Worm (Caenorhabditis elegans): ENCODE data around the gene F01F1.2.

Gene F01F1.2

DNA sequence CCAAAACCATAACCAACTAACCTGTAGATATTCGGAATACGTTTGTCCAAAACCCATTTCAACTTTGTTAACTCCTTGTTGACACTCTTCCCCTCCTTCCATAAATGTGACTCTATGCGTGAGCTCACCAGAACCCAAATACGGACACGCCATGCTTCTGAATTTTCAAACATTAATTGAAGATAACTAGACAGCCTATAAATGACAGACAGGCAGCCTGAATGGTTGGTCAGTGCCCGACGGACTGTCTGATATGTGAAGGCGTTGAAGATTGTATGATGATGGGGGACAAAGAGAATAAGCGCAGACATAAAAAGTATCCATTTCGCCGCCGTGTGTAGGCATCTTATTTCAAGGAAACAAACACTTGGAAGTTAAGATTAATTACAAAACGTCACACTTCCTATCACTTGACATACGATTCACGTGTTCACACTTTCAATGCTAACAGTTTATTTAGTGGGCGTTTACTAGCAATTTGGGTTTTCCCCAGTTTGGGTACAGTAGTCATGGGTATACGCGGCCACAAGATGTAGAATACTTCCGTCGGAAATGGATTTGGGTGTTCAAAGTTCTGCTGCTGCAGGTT lies 41.5 kb downstream of the F01F1.2 start, which contains the start of the genes tdo-2 and C28H8.2 (continued):
- TF ChIP-seq ztf-11 (tag; optimal IDR thresholded peaks at IDR 0.05) (no peak), nhr-11 (tag; optimal IDR thresholded peaks at IDR 0.05) (no peak), zip-4 (GFP tag; optimal IDR thresholded peaks at IDR 0.05) (no peak), ama-1 (optimal IDR thresholded peaks at IDR 0.05) (no peak), jun-1 (tag; optimal IDR thresholded peaks at IDR 0.05) (no peak), vab-15 (tag; optimal IDR thresholded peaks at IDR 0.05) (peak; percentile 76), grh-1 (GFP tag; IDR thresholded peaks at IDR 0.05) (peak; percentile 71), isw-1 (GFP tag; IDR thresholded peaks at IDR 0.05) (no peak), tbx-2 (tag; optimal IDR thresholded peaks at IDR 0.05) (peak; percentile 74), lin-14 (GFP tag; optimal IDR thresholded peaks at IDR 0.05) (peak; percentile 86), pqm-1 (tag; optimal IDR thresholded peaks at IDR 0.05) (no peak), aha-1 (tag; optimal IDR thresholded peaks at IDR 0.05) (no peak), mab-9 (GFP tag; IDR thresholded peaks at IDR 0.05) (no peak), lsy-2 (tag; optimal IDR thresholded peaks at IDR 0.05) (peak; percentile 37), swsn-7 (tag; optimal IDR thresholded peaks at IDR 0.05) (peak; percentile 17), ceh-8 (GFP tag; optimal IDR thresholded peaks at IDR 0.05) (no peak), C34B4.2 (tag; optimal IDR thresholded peaks at IDR 0.05) (no peak), elt-2 (tag; optimal IDR thresholded peaks at IDR 0.05) (no peak), fkh-8 (tag; optimal IDR thresholded peaks at IDR 0.05) (no peak), fkh-4 (tag; optimal IDR thresholded peaks at IDR 0.05; ENCODE audit: borderline replicate concordance) (no peak), sup-37 (GFP tag; optimal IDR thresholded peaks at IDR 0.05) (no peak), snu-23 (GFP tag; optimal IDR thresholded peaks at IDR 0.05) (peak; percentile 75), alr-1 (tag; optimal IDR thresholded peaks at IDR 0.05; ENCODE audit: borderline replicate concordance) (no peak), unc-130 (tag; optimal IDR thresholded peaks at IDR 0.05) (peak; percentile 67), xbp-1 (tag; optimal IDR thresholded peaks at IDR 0.05) (peak; percentile 45), mdl-1 (tag; optimal IDR thresholded peaks at IDR 0.05) (peak in 1 of 2 experiments; percentile 92), ceh-90 (tag; optimal IDR thresholded peaks at IDR 0.05) (no peak), ets-5 (GFP tag; IDR thresholded peaks at IDR 0.05) (no peak), nhr-84 (tag; optimal IDR thresholded peaks at IDR 0.05) (no peak), nhr-19 (GFP tag; conservative IDR thresholded peaks at IDR 0.05) (peak; percentile 78)

DNA sequence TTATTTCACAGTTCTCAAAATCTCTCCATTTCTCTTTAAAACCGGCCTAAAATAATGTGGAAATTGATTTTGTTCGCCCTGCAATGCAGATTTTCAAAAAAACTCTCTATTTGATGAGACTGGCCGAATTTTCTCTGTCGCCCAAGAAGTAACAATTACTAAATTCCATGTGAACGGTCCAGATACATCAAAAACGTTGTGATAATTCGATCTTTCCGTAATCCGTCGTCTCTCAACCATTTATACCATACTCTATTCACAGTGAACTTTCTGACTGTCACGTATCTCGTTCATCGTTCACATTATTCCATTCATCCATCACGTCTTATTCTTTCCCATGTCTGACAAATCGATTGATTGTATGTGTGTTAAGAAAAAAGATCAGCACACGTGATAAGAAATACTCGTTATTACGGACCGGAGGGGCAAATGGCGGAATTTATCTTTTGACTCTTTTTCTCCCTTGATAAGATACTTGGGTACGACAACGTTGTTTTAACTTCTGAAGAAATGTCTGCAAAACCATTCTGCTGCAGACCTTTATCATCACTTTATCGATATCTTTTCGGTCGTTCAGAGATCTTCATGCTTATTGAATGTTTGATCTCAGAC lies 42.8 kb downstream of the F01F1.2 start:
- TF ChIP-seq nhr-20 (tag; optimal IDR thresholded peaks at IDR 0.05) (peak; percentile 69), nhr-28 (tag; optimal IDR thresholded peaks at IDR 0.05) (no peak), sup-37 (GFP tag; optimal IDR thresholded peaks at IDR 0.05) (no peak), unc-98 (GFP tag; IDR thresholded peaks at IDR 0.05) (no peak), egl-13 (tag; optimal IDR thresholded peaks at IDR 0.05) (no peak), C16A3.4 (tag; optimal IDR thresholded peaks at IDR 0.05) (no peak), dpl-1 (GFP tag; optimal IDR thresholded peaks at IDR 0.05) (peak in 1 of 3 experiments; percentile 0), lsy-2 (tag; optimal IDR thresholded peaks at IDR 0.05) (no peak), elt-2 (tag; optimal IDR thresholded peaks at IDR 0.05) (no peak), ceh-82 (tag; optimal IDR thresholded peaks at IDR 0.05) (no peak), nhr-71 (tag; optimal IDR thresholded peaks at IDR 0.05) (peak; percentile 76), nhr-237 (tag; optimal IDR thresholded peaks at IDR 0.05) (no peak), grh-1 (GFP tag; IDR thresholded peaks at IDR 0.05) (peak; percentile 81), lin-35 (GFP tag; optimal IDR thresholded peaks at IDR 0.05) (peak in 1 of 2 experiments; percentile 48), Y116A8C.19 (tag; optimal IDR thresholded peaks at IDR 0.05; ENCODE audit: borderline replicate concordance) (no peak), snpc-4 (tag; optimal IDR thresholded peaks at IDR 0.05) (no peak), lir-3 (tag; optimal IDR thresholded peaks at IDR 0.05; ENCODE audit: poor library complexity) (no peak), swsn-7 (tag; optimal IDR thresholded peaks at IDR 0.05) (no peak), lin-39 (tag; optimal IDR thresholded peaks at IDR 0.05) (no peak), ceh-88 (GFP tag; IDR thresholded peaks at IDR 0.05) (no peak), mep-1 (tag; optimal IDR thresholded peaks at IDR 0.05) (no peak), nhr-85 (tag) (peak; percentile 92), lin-13 (GFP tag; optimal IDR thresholded peaks at IDR 0.05) (no peak), fkh-10 (GFP tag; optimal IDR thresholded peaks at IDR 0.05) (no peak), xbp-1 (tag; optimal IDR thresholded peaks at IDR 0.05) (no peak), C04F5.9 (tag; optimal IDR thresholded peaks at IDR 0.05) (no peak), mab-9 (GFP tag; IDR thresholded peaks at IDR 0.05) (no peak), fkh-4 (tag; optimal IDR thresholded peaks at IDR 0.05; ENCODE audit: borderline replicate concordance) (no peak)
